Worm (Caenorhabditis elegans) whole organism, L2 larva: Measurements from ENCODE around the gene Y61A9LA.4.
A peak's percentile ranks its signal among the peaks of the same experiment; 100 is the strongest.

Source experiments
- Y55F3AM.14 ChIP-seq: fragments of 200-800 bp; sonication (Bioruptor generic); optimal IDR thresholded peaks from 2 replicates; lab custom pipeline; 2018; ENCODE audit warnings: mild to moderate bottlenecking, missing genetic modification characterization, missing compliant biosample characterization
- ZK546.5 ChIP-seq: sonication (generic microtip); optimal IDR thresholded peaks from 2 replicates; lab custom pipeline; 2017; ENCODE audit warnings: missing biosample characterization, missing genetic modification characterization
- aly-2 ChIP-seq: fragments of 150-350 bp; optimal IDR thresholded peaks from 2 replicates; lab custom pipeline; 2014; ENCODE audit warnings: missing biosample characterization, missing genetic modification characterization
- ama-1 ChIP-seq: fragments of 150-350 bp; optimal IDR thresholded peaks from 2 replicates; lab custom pipeline; 2018; ENCODE audit warnings: inconsistent platforms
- ceh-16 ChIP-seq: fragments of 150-350 bp; optimal IDR thresholded peaks from 2 replicates; lab custom pipeline; 2014; ENCODE audit warnings: missing biosample characterization, missing genetic modification characterization
- ceh-82 ChIP-seq: fragments of 150-350 bp; optimal IDR thresholded peaks from 2 replicates; lab custom pipeline; 2014; ENCODE audit warnings: missing biosample characterization, missing genetic modification characterization
- crh-2 ChIP-seq: sonication (generic microtip); optimal IDR thresholded peaks from 2 replicates; lab custom pipeline; 2017; ENCODE audit warnings: missing biosample characterization, missing genetic modification characterization
- dmd-4 ChIP-seq: sonication (generic microtip); optimal IDR thresholded peaks from 2 replicates; lab custom pipeline; 2017; ENCODE audit warnings: missing biosample characterization, missing genetic modification characterization
- egl-27 ChIP-seq: sonication (generic microtip); optimal IDR thresholded peaks from 3 replicates; lab custom pipeline; 2017; ENCODE audit warnings: missing biosample characterization, missing genetic modification reagents, missing genetic modification characterization
- elt-1 ChIP-seq: fragments of 150-350 bp; optimal IDR thresholded peaks from 2 replicates; lab custom pipeline; 2014; ENCODE audit warnings: missing biosample characterization, missing genetic modification characterization
- fos-1 ChIP-seq: fragments of 150-350 bp; optimal IDR thresholded peaks from 2 replicates; lab custom pipeline; 2014; ENCODE audit warnings: missing biosample characterization, missing genetic modification characterization
- gmeb-1 ChIP-seq: fragments of 150-350 bp; optimal IDR thresholded peaks from 2 replicates; lab custom pipeline; 2014; ENCODE audit warnings: missing biosample characterization, missing genetic modification characterization
- lin-39 ChIP-seq: fragments of 150-350 bp; optimal IDR thresholded peaks from 2 replicates; lab custom pipeline; 2014; ENCODE audit warnings: missing biosample characterization, missing genetic modification reagents, missing genetic modification characterization
- lsy-2 ChIP-seq, 2 experiments: fragments of 150-350 bp in 1 of 2; sonication (generic microtip) in 1 of 2; optimal IDR thresholded peaks; 2 replicates each; lab custom pipeline; 2014 to 2017; ENCODE audit warnings: missing biosample characterization in 2 of 2, missing genetic modification characterization in 2 of 2
- mbf-1 ChIP-seq: sonication (generic microtip); optimal IDR thresholded peaks from 2 replicates; lab custom pipeline; 2017; ENCODE audit warnings: missing biosample characterization, missing genetic modification characterization
- nhr-10 ChIP-seq: sonication (generic microtip); optimal IDR thresholded peaks from 2 replicates; lab custom pipeline; 2017; ENCODE audit warnings: missing biosample characterization, missing genetic modification characterization
- nhr-12 ChIP-seq: fragments of 150-350 bp; optimal IDR thresholded peaks from 2 replicates; lab custom pipeline; 2014; ENCODE audit warnings: missing biosample characterization, missing genetic modification characterization
- nhr-21 ChIP-seq: fragments of 150-350 bp; optimal IDR thresholded peaks from 2 replicates; lab custom pipeline; 2014; ENCODE audit warnings: missing biosample characterization, missing genetic modification characterization
- nhr-23 ChIP-seq: fragments of 150-350 bp; optimal IDR thresholded peaks from 2 replicates; lab custom pipeline; 2014; ENCODE audit warnings: missing biosample characterization, missing genetic modification reagents, missing genetic modification characterization
- nhr-6 ChIP-seq: fragments of 150-350 bp; optimal IDR thresholded peaks from 2 replicates; lab custom pipeline; 2014; ENCODE audit warnings: missing biosample characterization, missing genetic modification characterization
- nhr-77 ChIP-seq: fragments of 150-350 bp; optimal IDR thresholded peaks from 2 replicates; lab custom pipeline; 2014; ENCODE audit warnings: missing biosample characterization, missing genetic modification characterization
- skn-1 ChIP-seq: sonication (generic microtip); optimal IDR thresholded peaks from 2 replicates; lab custom pipeline; 2017; ENCODE audit warnings: missing biosample characterization, missing genetic modification characterization
- sma-3 ChIP-seq: sonication (generic microtip); optimal IDR thresholded peaks from 2 replicates; lab custom pipeline; 2016; ENCODE audit warnings: missing genetic modification reagents, missing genetic modification characterization, missing compliant biosample characterization
- sma-9 ChIP-seq, 2 experiments: fragments of 150-350 bp in 1 of 2; sonication (generic microtip) in 1 of 2; optimal IDR thresholded peaks; 2 replicates each; lab custom pipeline; 2014 to 2016; ENCODE audit warnings: missing genetic modification characterization in 2 of 2, mild to moderate bottlenecking in 1 of 2, missing biosample characterization in 1 of 2, missing compliant biosample characterization in 1 of 2, missing genetic modification reagents in 1 of 2, moderate library complexity in 1 of 2
- unc-55 ChIP-seq: fragments of 150-350 bp; sonication (generic microtip); optimal IDR thresholded peaks from 3 replicates; lab custom pipeline; 2014; ENCODE audit warnings: missing biosample characterization, missing genetic modification reagents, missing genetic modification characterization
- unc-62 ChIP-seq: fragments of 150-350 bp; optimal IDR thresholded peaks from 2 replicates; lab custom pipeline; 2014; ENCODE audit warnings: missing biosample characterization, missing genetic modification reagents, missing genetic modification characterization
- ztf-1 ChIP-seq: fragments of 200-800 bp; sonication (Bioruptor generic); conservative IDR thresholded peaks from 2 replicates; pipeline ENCODE4 v1.3.6; 2022; ENCODE audit warnings: missing genetic modification characterization, missing compliant biosample characterization
- ztf-11 ChIP-seq: sonication (generic microtip); optimal IDR thresholded peaks from 2 replicates; lab custom pipeline; 2017; ENCODE audit warnings: missing biosample characterization, missing genetic modification characterization
- ztf-4 ChIP-seq: fragments of 150-350 bp; optimal IDR thresholded peaks from 2 replicates; lab custom pipeline; 2014; ENCODE audit warnings: missing biosample characterization, missing genetic modification characterization

Gene Y61A9LA.4

DNA sequence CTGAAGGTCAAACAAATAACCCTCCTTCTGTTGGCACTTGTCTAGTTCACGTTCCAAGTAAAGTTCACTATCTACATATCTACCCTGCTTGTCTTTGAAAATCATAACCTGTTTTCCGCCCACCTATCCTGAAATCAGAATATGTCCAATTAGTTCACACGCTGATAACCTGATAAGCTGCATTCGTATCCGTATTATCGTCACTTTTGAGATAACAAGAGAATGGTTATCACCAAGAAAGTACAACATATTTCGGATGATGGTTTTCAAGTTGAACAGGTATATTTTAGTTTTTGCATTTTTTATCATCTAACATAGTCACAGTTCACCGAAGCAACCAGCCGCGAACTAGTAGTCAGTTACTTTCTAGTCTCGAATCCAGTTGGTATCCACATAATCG, 30.2 kb downstream of the Y61A9LA.4 start:
- TF ChIP-seq ztf-11 (tag; lab: Kevin White, UChicago), result no peak
- TF ChIP-seq ZK546.5, result no peak
- no peak for TF ChIP-seq nhr-21 (tag; lab: Kevin White, UChicago)
- TF ChIP-seq fos-1 (tag; lab: Kevin White, UChicago), result no peak
- TF ChIP-seq elt-1 (tag; lab: Kevin White, UChicago), result no peak
- no peak for TF ChIP-seq nhr-10 (tag; lab: Kevin White, UChicago)
- TF ChIP-seq aly-2, result no peak
- TF ChIP-seq lin-39 (tag; lab: Kevin White, UChicago), result no peak
- TF ChIP-seq sma-3 (GFP tag; lab: Kevin White, UChicago), result no peak

DNA sequence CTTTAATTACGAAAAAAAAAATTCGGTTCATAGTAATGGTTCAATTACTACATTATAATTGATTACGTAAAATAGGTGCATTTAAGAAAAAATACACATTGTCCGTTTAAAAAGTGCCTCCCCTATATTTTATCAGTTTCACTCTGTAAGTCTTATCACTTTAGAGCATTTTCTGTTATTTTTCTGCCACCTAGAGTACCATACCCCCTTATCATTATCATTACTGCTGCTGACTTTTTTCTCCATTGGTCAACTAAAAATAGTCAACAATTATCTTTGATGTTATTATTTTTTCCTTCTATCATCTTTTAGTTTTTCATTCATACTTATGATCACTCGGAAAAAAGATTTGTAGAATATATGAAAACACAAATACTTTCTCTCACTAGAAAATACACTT, 37.9 kb downstream of the Y61A9LA.4 start:
- TF ChIP-seq Y55F3AM.14 (GFP tag; lab: Kevin White, UChicago), result no peak
- no peak for TF ChIP-seq mbf-1
- no peak for TF ChIP-seq nhr-6 (tag; lab: Kevin White, UChicago)
- no peak for TF ChIP-seq unc-62 (GFP tag; lab: Kevin White, UChicago)
- no peak for TF ChIP-seq dmd-4 (tag; lab: Kevin White, UChicago)
- TF ChIP-seq nhr-10 (tag; lab: Kevin White, UChicago), result no peak
- peak; percentile 62 for TF ChIP-seq fos-1 (tag; lab: Kevin White, UChicago)
- TF ChIP-seq gmeb-1, result peak; percentile 27
- no peak for TF ChIP-seq ama-1 (lab: Kevin White, UChicago)
- no peak for TF ChIP-seq skn-1 (tag; lab: Kevin White, UChicago)
- TF ChIP-seq, all 48 proteins: peak for 2

DNA sequence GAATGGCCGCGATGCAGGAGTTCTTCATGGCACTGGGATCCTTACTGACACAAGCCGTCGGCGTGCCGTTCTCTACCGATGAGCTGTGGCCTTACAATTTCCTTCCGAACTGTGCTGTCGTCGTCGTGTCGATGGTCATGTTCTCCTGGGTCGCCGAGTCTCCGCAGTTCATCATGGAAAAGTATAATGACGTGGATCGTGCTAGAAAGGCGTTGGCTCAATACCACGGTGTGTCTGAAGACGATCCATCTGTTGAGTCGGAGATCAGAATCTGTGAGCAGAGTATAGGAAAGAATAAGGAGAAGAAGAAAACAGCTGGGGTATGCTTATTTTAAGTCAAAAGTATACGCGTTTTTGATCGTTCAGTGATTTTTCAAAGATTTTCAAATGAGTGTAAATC, 38.7 kb downstream of the Y61A9LA.4 start:
- TF ChIP-seq crh-2 (tag; lab: Kevin White, UChicago), result no peak
- TF ChIP-seq unc-55 (GFP tag; lab: Kevin White, UChicago), result no peak
- TF ChIP-seq egl-27 (tag; lab: Kevin White, UChicago), result no peak
- no peak for TF ChIP-seq ztf-1
- TF ChIP-seq lin-39 (tag; lab: Kevin White, UChicago), result no peak
- TF ChIP-seq ztf-4 (tag; lab: Kevin White, UChicago), result no peak
- TF ChIP-seq sma-9 (GFP tag; optimal IDR thresholded peaks at IDR 0.05; lab: Kevin White, UChicago), result no peak
- TF ChIP-seq sma-9 (tag; optimal IDR thresholded peaks at IDR 0.05; lab: Kevin White, UChicago), result no peak
- no peak for TF ChIP-seq skn-1 (tag; lab: Kevin White, UChicago)
- TF ChIP-seq gmeb-1, result no peak
- TF ChIP-seq nhr-10 (tag; lab: Kevin White, UChicago), result no peak
- TF ChIP-seq, all 48 proteins: peak for 0

DNA sequence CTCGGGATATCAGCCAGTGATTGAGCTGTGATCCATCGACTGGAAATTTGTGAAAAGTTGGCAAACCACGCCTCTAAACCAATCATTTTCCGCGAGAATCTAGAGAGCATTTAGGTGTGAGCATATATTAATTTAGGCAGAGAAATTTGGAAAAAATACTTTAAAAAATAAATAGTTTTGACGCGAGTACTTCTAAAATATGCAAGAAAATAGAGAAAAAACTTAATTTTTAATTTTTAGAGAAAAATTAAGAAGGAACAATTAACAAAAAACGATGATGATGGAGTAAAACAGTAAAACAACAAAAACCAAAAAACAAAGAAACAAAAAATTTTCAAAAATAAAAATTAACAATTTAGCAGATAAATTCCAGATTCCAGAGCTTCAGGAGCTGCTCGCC, 46.3 kb downstream of the Y61A9LA.4 start, which contains the start of gene txt-6:
Gene txt-6, minus strand, starts transcription at position 101 of the 400 bp plus-strand sequence.
- TF ChIP-seq unc-55 (GFP tag; lab: Kevin White, UChicago) (no peak), elt-1 (tag; lab: Kevin White, UChicago) (no peak), ceh-16 (tag; lab: Kevin White, UChicago) (no peak), aly-2 (no peak), crh-2 (tag; lab: Kevin White, UChicago) (no peak), nhr-12 (tag; lab: Kevin White, UChicago) (no peak), ceh-82 (no peak), nhr-77 (tag; lab: Kevin White, UChicago) (no peak), Y55F3AM.14 (GFP tag; lab: Kevin White, UChicago) (no peak), egl-27 (tag; lab: Kevin White, UChicago) (no peak), lsy-2 (tag; optimal IDR thresholded peaks at IDR 0.05; lab: Kevin White, UChicago) (no peak), nhr-23 (tag; lab: Kevin White, UChicago) (no peak), mbf-1 (no peak)
